Fruit fly (Drosophila melanogaster) whole organism, embryonic: Measurements from ENCODE around the gene gpp.

Experiments
- Bteb2 ChIP-seq: fragments of 200-800 bp; sonication (Bioruptor generic); optimal IDR thresholded peaks from 2 replicates; lab custom pipeline; 2016; ENCODE audit warnings: missing biosample characterization, missing genetic modification characterization
- CG10431 ChIP-seq: fragments of 200-800 bp; sonication (Bioruptor generic); optimal IDR thresholded peaks from 3 replicates; lab custom pipeline; 2018; ENCODE audit warnings: missing biosample characterization, mild to moderate bottlenecking, missing genetic modification characterization
- CG10565 ChIP-seq: fragments of 200-800 bp; sonication (Bioruptor generic); optimal IDR thresholded peaks from 3 replicates; lab custom pipeline; 2016; ENCODE audit warnings: missing biosample characterization, mild to moderate bottlenecking, missing genetic modification characterization
- CG12071 ChIP-seq: fragments of 200-800 bp; sonication (Bioruptor generic); optimal IDR thresholded peaks from 3 replicates; lab custom pipeline; 2018; ENCODE audit warnings: missing biosample characterization, mild to moderate bottlenecking, missing genetic modification characterization
- CG13775 ChIP-seq: fragments of 200-800 bp; sonication (Bioruptor generic); optimal IDR thresholded peaks from 3 replicates; lab custom pipeline; 2017; ENCODE audit warnings: missing biosample characterization, mild to moderate bottlenecking, missing genetic modification characterization
- CG15011 ChIP-seq: fragments of 200-800 bp; sonication (Bioruptor generic); optimal IDR thresholded peaks from 3 replicates; lab custom pipeline; 2018; ENCODE audit warnings: missing biosample characterization, mild to moderate bottlenecking, missing genetic modification characterization
- CG15073 ChIP-seq: fragments of 200-800 bp; sonication (Bioruptor generic); optimal IDR thresholded peaks from 2 replicates; lab custom pipeline; 2016; ENCODE audit warnings: missing biosample characterization, missing genetic modification characterization
- CG1602 ChIP-seq: fragments of 200-800 bp; sonication (Bioruptor generic); optimal IDR thresholded peaks from 3 replicates; lab custom pipeline; 2016; ENCODE audit warnings: missing biosample characterization, missing genetic modification characterization
- CG1647 ChIP-seq: fragments of 200-800 bp; sonication (Bioruptor generic); optimal IDR thresholded peaks from 3 replicates; lab custom pipeline; 2016; ENCODE audit warnings: missing biosample characterization, missing genetic modification characterization
- CG17359 ChIP-seq: fragments of 200-800 bp; sonication (Bioruptor generic); optimal IDR thresholded peaks from 3 replicates; lab custom pipeline; 2018; ENCODE audit warnings: missing biosample characterization, mild to moderate bottlenecking, missing genetic modification characterization, moderate library complexity
- CG2199 ChIP-seq: fragments of 200-800 bp; sonication (Bioruptor generic); IDR thresholded peaks from 3 replicates; pipeline ENCODE4 v1.3.6; 2022; ENCODE audit warnings: missing biosample characterization, missing genetic modification characterization
- CG2678 ChIP-seq: fragments of 200-800 bp; sonication (Bioruptor generic); optimal IDR thresholded peaks from 3 replicates; lab custom pipeline; 2019; ENCODE audit warnings: missing biosample characterization, mild to moderate bottlenecking, missing genetic modification characterization, moderate library complexity
- CG33213 ChIP-seq: fragments of 200-800 bp; sonication (Bioruptor generic); optimal IDR thresholded peaks from 3 replicates; lab custom pipeline; 2016; ENCODE audit warnings: missing biosample characterization, missing genetic modification characterization
- CG33557 ChIP-seq: fragments of 200-800 bp; sonication (Bioruptor generic); optimal IDR thresholded peaks from 2 replicates; lab custom pipeline; 2019; ENCODE audit warnings: missing biosample characterization, mild to moderate bottlenecking, missing genetic modification characterization, moderate library complexity
- CG34224 ChIP-seq: fragments of 200-800 bp; sonication (Bioruptor generic); IDR thresholded peaks from 3 replicates; pipeline ENCODE4 v1.3.6; 2022; ENCODE audit warnings: missing biosample characterization, missing genetic modification characterization; ENCODE audit not compliant: partially characterized antibody
- CG34376 ChIP-seq: fragments of 200-800 bp; sonication (Bioruptor generic); optimal IDR thresholded peaks from 2 replicates; lab custom pipeline; 2018; ENCODE audit warnings: missing biosample characterization, mild to moderate bottlenecking, missing genetic modification characterization
- CG4707 ChIP-seq: fragments of 200-800 bp; sonication (Bioruptor generic); optimal IDR thresholded peaks from 2 replicates; lab custom pipeline; 2018; ENCODE audit warnings: missing biosample characterization, mild to moderate bottlenecking, missing genetic modification characterization, moderate library complexity
- CG6689 ChIP-seq: fragments of 200-800 bp; sonication (Bioruptor generic); IDR thresholded peaks from 2 replicates; pipeline ENCODE4 v1.3.6; 2022; ENCODE audit warnings: missing biosample characterization, missing genetic modification characterization
- CG7963 ChIP-seq: fragments of 200-800 bp; sonication (Bioruptor generic); IDR thresholded peaks from 3 replicates; pipeline ENCODE4 v1.3.6; 2022; ENCODE audit warnings: missing biosample characterization, missing genetic modification characterization; ENCODE audit not compliant: partially characterized antibody
- CG7987 ChIP-seq: fragments of 200-800 bp; sonication (Bioruptor generic); optimal IDR thresholded peaks from 2 replicates; lab custom pipeline; 2018; ENCODE audit warnings: missing biosample characterization, mild to moderate bottlenecking, missing genetic modification characterization, moderate library complexity
- CG8359 ChIP-seq: fragments of 200-800 bp; sonication (Bioruptor generic); optimal IDR thresholded peaks from 2 replicates; lab custom pipeline; 2017; ENCODE audit warnings: missing biosample characterization, mild to moderate bottlenecking, missing genetic modification characterization, borderline replicate concordance
- CG8944 ChIP-seq: fragments of 200-800 bp; sonication (Bioruptor generic); optimal IDR thresholded peaks from 3 replicates; lab custom pipeline; 2016; ENCODE audit warnings: missing biosample characterization, missing genetic modification characterization
- CG9817 ChIP-seq: fragments of 200-800 bp; sonication (Bioruptor generic); optimal IDR thresholded peaks from 2 replicates; lab custom pipeline; 2018; ENCODE audit warnings: missing biosample characterization, mild to moderate bottlenecking, missing genetic modification characterization, moderate library complexity
- CrebB ChIP-seq: fragments of 200-800 bp; sonication (Bioruptor generic); optimal IDR thresholded peaks from 3 replicates; lab custom pipeline; 2018; ENCODE audit warnings: missing biosample characterization, mild to moderate bottlenecking, missing genetic modification characterization
- Dfd ChIP-seq, 2 experiments: fragments of >200 bp; optimal IDR thresholded peaks; 2 replicates each; lab custom pipeline; 2017; ENCODE audit warnings: missing biosample characterization in 2 of 2, missing genetic modification characterization in 2 of 2
- Ets97D ChIP-seq: fragments of 200-800 bp; sonication (Bioruptor generic); optimal IDR thresholded peaks from 3 replicates; lab custom pipeline; 2016; ENCODE audit warnings: missing biosample characterization, missing genetic modification characterization
- Fer2 ChIP-seq: fragments of 200-800 bp; sonication (Bioruptor generic); optimal IDR thresholded peaks from 2 replicates; lab custom pipeline; 2018; ENCODE audit warnings: missing biosample characterization, mild to moderate bottlenecking, missing genetic modification characterization, moderate library complexity
- HLH4C ChIP-seq: fragments of 200-800 bp; sonication (Bioruptor generic); IDR thresholded peaks from 3 replicates; pipeline ENCODE4 v1.3.6; 2022; ENCODE audit warnings: missing biosample characterization, missing genetic modification characterization; ENCODE audit not compliant: partially characterized antibody
- Hr78 ChIP-seq, 2 experiments: fragments of 200-800 bp in 1 of 2; fragments of >200 bp in 1 of 2; sonication (Bioruptor generic) in 1 of 2; optimal IDR thresholded peaks; 2 replicates each; lab custom pipeline; 2017 to 2019; ENCODE audit warnings: missing biosample characterization in 2 of 2, missing genetic modification characterization in 2 of 2, mild to moderate bottlenecking in 1 of 2, moderate library complexity in 1 of 2
- Nf-YB ChIP-seq: fragments of 200-800 bp; sonication (Bioruptor generic); optimal IDR thresholded peaks from 3 replicates; lab custom pipeline; 2019; ENCODE audit warnings: missing biosample characterization, mild to moderate bottlenecking, missing genetic modification characterization, moderate library complexity
- Opbp ChIP-seq: fragments of 200-800 bp; sonication (Bioruptor generic); IDR thresholded peaks from 3 replicates; pipeline ENCODE4 v1.3.6; 2022; ENCODE audit warnings: missing biosample characterization, missing genetic modification characterization; ENCODE audit not compliant: partially characterized antibody
- PHDP ChIP-seq: fragments of 200-800 bp; sonication (Bioruptor generic); optimal IDR thresholded peaks from 3 replicates; lab custom pipeline; 2018; ENCODE audit warnings: missing biosample characterization, mild to moderate bottlenecking, missing genetic modification characterization, moderate library complexity
- Rfx ChIP-seq: fragments of 200-800 bp; sonication (Bioruptor generic); IDR thresholded peaks from 2 replicates; pipeline ENCODE4 v1.3.6; 2022; ENCODE audit warnings: missing biosample characterization, missing genetic modification characterization
- Vsx1 ChIP-seq: fragments of 200-800 bp; sonication (Bioruptor generic); optimal IDR thresholded peaks from 2 replicates; lab custom pipeline; 2017; ENCODE audit warnings: missing biosample characterization, mild to moderate bottlenecking, missing genetic modification characterization, missing genetic modification reagents
- al ChIP-seq: fragments of 200-800 bp; sonication (Bioruptor generic); IDR thresholded peaks from 2 replicates; pipeline ENCODE4 v1.3.6; 2022; ENCODE audit warnings: missing biosample characterization, missing genetic modification characterization
- bigmax ChIP-seq: fragments of 200-800 bp; sonication (Bioruptor generic); optimal IDR thresholded peaks from 2 replicates; lab custom pipeline; 2018; ENCODE audit warnings: missing biosample characterization, mild to moderate bottlenecking, missing genetic modification characterization
- crc ChIP-seq: fragments of 200-800 bp; sonication (Bioruptor generic); optimal IDR thresholded peaks from 2 replicates; lab custom pipeline; 2016; ENCODE audit warnings: missing biosample characterization, missing genetic modification characterization
- crol ChIP-seq: fragments of 200-800 bp; sonication (Bioruptor generic); IDR thresholded peaks from 2 replicates; pipeline ENCODE4 v1.3.6; 2022; ENCODE audit warnings: missing biosample characterization, missing genetic modification characterization
- gro ChIP-seq: fragments of 200-800 bp; sonication (Bioruptor generic); optimal IDR thresholded peaks from 2 replicates; lab custom pipeline; 2016; ENCODE audit warnings: missing biosample characterization, missing genetic modification characterization
- hkb ChIP-seq, 2 experiments: fragments of 200-800 bp in 1 of 2; fragments of >200 bp in 1 of 2; sonication (Bioruptor generic) in 1 of 2; IDR thresholded peaks in 1 of 2; optimal IDR thresholded peaks in 1 of 2; 2 replicates each; pipeline versions ENCODE4 v1.3.6 to Lab custom; 2017 to 2022; ENCODE audit warnings: missing biosample characterization in 1 of 2, missing genetic modification characterization in 1 of 2
- p53 ChIP-seq: fragments of 200-800 bp; sonication (Bioruptor generic); optimal IDR thresholded peaks from 2 replicates; lab custom pipeline; 2016; ENCODE audit warnings: missing biosample characterization, missing genetic modification characterization
- sens ChIP-seq: fragments of 200-800 bp; sonication (Bioruptor generic); peaks from one replicate; lab custom pipeline; 2016; ENCODE audit warnings: missing biosample characterization, missing genetic modification characterization
- slou ChIP-seq: fragments of 200-800 bp; sonication (Bioruptor generic); optimal IDR thresholded peaks from 3 replicates; lab custom pipeline; 2016; ENCODE audit warnings: missing biosample characterization, missing genetic modification characterization
- sna ChIP-seq: fragments of 200-800 bp; sonication (Bioruptor generic); IDR thresholded peaks from 2 replicates; pipeline ENCODE4 v1.3.6; 2022; ENCODE audit warnings: missing biosample characterization, missing genetic modification characterization; ENCODE audit not compliant: partially characterized antibody
- unpg ChIP-seq: fragments of 200-800 bp; sonication (Bioruptor generic); optimal IDR thresholded peaks from 3 replicates; lab custom pipeline; 2018; ENCODE audit warnings: missing biosample characterization, mild to moderate bottlenecking, missing genetic modification characterization, moderate library complexity
- vnd ChIP-seq: fragments of 200-800 bp; sonication (Bioruptor generic); IDR thresholded peaks from 3 replicates; pipeline ENCODE4 v1.3.6; 2022; ENCODE audit warnings: missing biosample characterization, missing genetic modification characterization; ENCODE audit not compliant: partially characterized antibody
- wor ChIP-seq: fragments of 200-800 bp; sonication (Bioruptor generic); IDR thresholded peaks from 2 replicates; pipeline ENCODE4 v1.3.6; 2022; ENCODE audit warnings: missing biosample characterization, missing genetic modification characterization
- zen ChIP-seq: fragments of 200-800 bp; sonication (Bioruptor generic); optimal IDR thresholded peaks from 3 replicates; lab custom pipeline; 2018; ENCODE audit warnings: missing biosample characterization, mild to moderate bottlenecking, missing genetic modification characterization, moderate library complexity

The gpp gene

DNA sequence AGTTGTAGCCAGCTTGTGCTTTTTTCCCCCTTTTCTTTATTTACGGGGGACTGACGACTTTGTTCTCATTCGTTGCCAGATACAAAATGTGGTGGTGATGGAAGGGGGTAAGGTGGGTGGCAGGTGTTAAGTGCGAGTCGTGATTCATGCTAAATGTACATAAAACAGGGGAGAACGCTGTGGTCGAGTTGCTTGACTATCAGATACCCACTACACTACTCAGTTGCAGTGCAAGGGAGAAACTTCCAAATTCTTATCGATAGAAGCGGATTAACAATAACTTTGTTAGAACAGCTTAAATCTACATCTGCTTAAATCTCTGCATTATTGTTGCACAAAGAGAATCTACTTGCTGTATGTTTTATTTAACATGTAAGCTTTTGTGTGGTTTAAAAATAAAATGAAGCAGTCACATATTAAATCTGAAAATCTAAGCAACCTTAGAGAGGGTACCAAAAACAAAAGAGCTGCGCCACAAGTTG lies 9.0 kb upstream of the gpp start (continued):
- TF ChIP-seq Vsx1 (GFP tag; lab: Kevin White, UChicago) (peak; percentile 20), CG1602 (GFP tag; lab: Kevin White, UChicago) (no peak), CG6689 (GFP tag; lab: Robert Waterston, UW) (no peak), Rfx (0 out of 2 replicates have a peak, but pooled peaks have one; percentile 23), crol (GFP tag; lab: Robert Waterston, UW) (peak; percentile 52), wor (no peak), sens (GFP tag; lab: Kevin White, UChicago) (peak; percentile 72), CG7987 (GFP tag; lab: Kevin White, UChicago) (no peak), al (GFP tag; lab: Robert Waterston, UW) (peak; percentile 27; the same call in 1 of the 2 replicates)

DNA sequence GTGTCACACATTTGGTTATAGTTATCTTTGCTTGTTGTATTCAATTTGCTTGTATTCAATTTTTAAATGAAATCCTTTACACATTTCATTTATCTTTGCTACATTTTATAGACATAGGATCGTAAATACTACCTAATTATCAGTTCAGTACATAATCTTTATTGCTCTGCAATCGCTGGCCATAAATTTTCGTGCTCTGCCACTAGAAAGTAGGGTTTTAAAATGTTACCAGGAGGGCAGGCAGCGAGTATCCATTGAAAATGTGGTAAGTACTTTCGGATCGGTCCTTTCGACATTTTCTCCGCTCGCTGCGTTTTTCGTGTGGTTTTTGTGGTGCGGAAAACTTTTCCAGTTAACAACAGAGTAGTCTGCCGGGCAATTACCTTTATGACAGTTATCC lies 7.4 kb upstream of the gpp start:
- peak; percentile 51 for TF ChIP-seq Vsx1 (GFP tag; lab: Kevin White, UChicago)
- no peak for TF ChIP-seq CG8944
- TF ChIP-seq Opbp (GFP tag; lab: Robert Waterston, UW) = no peak
- no peak for TF ChIP-seq CG33213 (GFP tag; lab: Kevin White, UChicago)
- TF ChIP-seq crc (GFP tag; lab: Kevin White, UChicago) = no peak
- no peak for TF ChIP-seq CrebB (tag; lab: Kevin White, UChicago)
- no peak for TF ChIP-seq vnd (GFP tag; lab: Robert Waterston, UW)
- TF ChIP-seq CG7963 (GFP tag; lab: Robert Waterston, UW) = no peak
- no peak for TF ChIP-seq Dfd (GFP tag; optimal IDR thresholded peaks at IDR 0.05; lab: Kevin White, UChicago)
- peak; percentile 4 for TF ChIP-seq unpg (GFP tag; lab: Kevin White, UChicago)
- no peak for TF ChIP-seq gro (GFP tag; lab: Kevin White, UChicago)
- TF ChIP-seq CG2199 = peak; percentile 78; the same call in 1 of the 3 replicates
- TF ChIP-seq Bteb2 (GFP tag; lab: Kevin White, UChicago) = no peak
- TF ChIP-seq CG4707 (GFP tag; lab: Kevin White, UChicago) = peak; percentile 17
- no peak for TF ChIP-seq bigmax (GFP tag; lab: Kevin White, UChicago)
- TF ChIP-seq sna (GFP tag; lab: Robert Waterston, UW) = no peak
- no peak for TF ChIP-seq CG1647 (GFP tag; lab: Kevin White, UChicago)
- no peak for TF ChIP-seq Ets97D (GFP tag; lab: Kevin White, UChicago)
- no peak for TF ChIP-seq CG10565 (GFP tag; lab: Kevin White, UChicago)
- TF ChIP-seq CG12071 (GFP tag; lab: Kevin White, UChicago) = peak; percentile 46
- TF ChIP-seq hkb (optimal IDR thresholded peaks at IDR 0.05; lab: Kevin White, UChicago) = no peak
- TF ChIP-seq hkb (GFP tag; IDR thresholded peaks at IDR 0.05; lab: Robert Waterston, UW) = no peak
- no peak for TF ChIP-seq CG33557 (GFP tag; lab: Kevin White, UChicago)
- TF ChIP-seq PHDP (tag; lab: Kevin White, UChicago) = peak; percentile 20
- no peak for TF ChIP-seq Nf-YB
- TF ChIP-seq slou (GFP tag; lab: Kevin White, UChicago) = no peak
- TF ChIP-seq CG17359 (tag; lab: Kevin White, UChicago) = no peak
- peak; percentile 41 for TF ChIP-seq CG10431
- no peak for TF ChIP-seq Hr78 (GFP tag; optimal IDR thresholded peaks at IDR 0.05; lab: Kevin White, UChicago)
- peak; percentile 18 for TF ChIP-seq CG15011 (GFP tag; lab: Kevin White, UChicago)
- TF ChIP-seq Fer2 (tag; lab: Kevin White, UChicago) = no peak
- no peak for TF ChIP-seq CG15073 (GFP tag; lab: Kevin White, UChicago)
- TF ChIP-seq CG34224 (GFP tag; lab: Robert Waterston, UW) = no peak
- TF ChIP-seq CG34376 (GFP tag; lab: Kevin White, UChicago) = peak; percentile 28
- peak; percentile 14 for TF ChIP-seq CG2678 (tag; lab: Kevin White, UChicago)
- no peak for TF ChIP-seq CG8359 (GFP tag; lab: Kevin White, UChicago)
- TF ChIP-seq HLH4C (GFP tag; lab: Robert Waterston, UW) = no peak
- no peak for TF ChIP-seq p53
- no peak for TF ChIP-seq CG13775 (GFP tag; lab: Kevin White, UChicago)
- peak; percentile 54 for TF ChIP-seq zen (tag; lab: Kevin White, UChicago)
- no peak for TF ChIP-seq CG9817 (tag; lab: Kevin White, UChicago)
